Fruit fly (Drosophila melanogaster): ENCODE results near the gene wol.
A peak's percentile ranks its signal among the peaks of the same experiment; 100 is the strongest.

The wol gene

dm6 chr2L:8270916-8271315 is 31.9 kb downstream of the wol start:
- TF ChIP-seq CG10348 (GFP tag; IDR thresholded peaks at IDR 0.05): no peak
- peak; percentile 88 for TF ChIP-seq CG4496 (GFP tag; IDR thresholded peaks at IDR 0.05)
- peak; percentile 79 for TF ChIP-seq CG14655 (GFP tag; optimal IDR thresholded peaks at IDR 0.05)
- TF ChIP-seq CG32121 (GFP tag; IDR thresholded peaks at IDR 0.05): peak; percentile 78
- no peak for TF ChIP-seq EcR (GFP tag; optimal IDR thresholded peaks at IDR 0.05)
- peak; percentile 4 for TF ChIP-seq D1 (tag; optimal IDR thresholded peaks at IDR 0.05)
- 0 out of 2 replicates have a peak, but pooled peaks have one; percentile 6 for TF ChIP-seq rn (GFP tag; IDR thresholded peaks at IDR 0.05)
- peak; percentile 83; the same call in 2 of the 3 replicates for TF ChIP-seq fd96Ca (GFP tag; IDR thresholded peaks at IDR 0.05)
- peak; percentile 57 for TF ChIP-seq CG34367 (tag; optimal IDR thresholded peaks at IDR 0.05)
- TF ChIP-seq CG9948 (tag; optimal IDR thresholded peaks at IDR 0.05): peak; percentile 71
- no peak for TF ChIP-seq gl (tag; optimal IDR thresholded peaks at IDR 0.05)
- peak; percentile 60 for TF ChIP-seq CG8159 (tag; optimal IDR thresholded peaks at IDR 0.05)
- TF ChIP-seq Pif1A (GFP tag; optimal IDR thresholded peaks at IDR 0.05): peak; percentile 71
- peak; percentile 77 for TF ChIP-seq CG8301 (tag; optimal IDR thresholded peaks at IDR 0.05)
- TF ChIP-seq CG12605 (GFP tag; IDR thresholded peaks at IDR 0.05): peak; percentile 73
- peak; percentile 57 for TF ChIP-seq CG15710 (tag; optimal IDR thresholded peaks at IDR 0.05)
- TF ChIP-seq CG13204 (GFP tag; optimal IDR thresholded peaks at IDR 0.05): no peak
- TF ChIP-seq CG17806 (tag; optimal IDR thresholded peaks at IDR 0.05): peak; percentile 70
- no peak for TF ChIP-seq Snoo (tag; optimal IDR thresholded peaks at IDR 0.05)
- peak; percentile 83 for TF ChIP-seq Ets98B (GFP tag; IDR thresholded peaks at IDR 0.05)
- TF ChIP-seq Pif1B (GFP tag; optimal IDR thresholded peaks at IDR 0.05): peak; percentile 67

DNA sequence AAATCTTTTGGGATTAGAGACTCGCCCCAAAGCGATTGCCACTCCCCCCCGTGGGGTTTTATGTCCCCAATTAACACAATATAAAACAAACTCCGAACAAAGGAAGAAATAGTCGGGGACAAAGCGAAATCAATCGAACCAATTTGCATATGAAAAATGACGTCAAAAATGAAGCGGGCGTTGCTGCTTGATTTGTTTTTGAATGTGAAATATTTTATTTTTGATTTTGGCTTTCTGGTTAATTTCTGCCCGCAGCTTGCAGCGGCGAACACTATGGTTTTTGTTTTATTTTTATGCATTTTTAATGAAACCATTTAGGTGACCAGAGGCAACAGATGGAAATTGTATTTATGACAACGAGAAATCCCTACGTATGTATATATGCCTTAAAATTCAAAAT is 34.1 kb downstream of the wol start:
- TF ChIP-seq Ets98B (GFP tag; IDR thresholded peaks at IDR 0.05): no peak
- no peak for TF ChIP-seq fd96Ca (GFP tag; IDR thresholded peaks at IDR 0.05)
- TF ChIP-seq CG8301 (tag; optimal IDR thresholded peaks at IDR 0.05): no peak
- no peak for TF ChIP-seq CG9948 (tag; optimal IDR thresholded peaks at IDR 0.05)

dm6 chr2L:8266670-8267435 is 35.9 kb downstream of the wol start:
- no peak for TF ChIP-seq CG4496 (GFP tag; IDR thresholded peaks at IDR 0.05)
- peak; percentile 50; the same call in 1 of the 2 replicates for TF ChIP-seq CG12605 (GFP tag; IDR thresholded peaks at IDR 0.05)
- TF ChIP-seq Snoo (tag; optimal IDR thresholded peaks at IDR 0.05): no peak

DNA sequence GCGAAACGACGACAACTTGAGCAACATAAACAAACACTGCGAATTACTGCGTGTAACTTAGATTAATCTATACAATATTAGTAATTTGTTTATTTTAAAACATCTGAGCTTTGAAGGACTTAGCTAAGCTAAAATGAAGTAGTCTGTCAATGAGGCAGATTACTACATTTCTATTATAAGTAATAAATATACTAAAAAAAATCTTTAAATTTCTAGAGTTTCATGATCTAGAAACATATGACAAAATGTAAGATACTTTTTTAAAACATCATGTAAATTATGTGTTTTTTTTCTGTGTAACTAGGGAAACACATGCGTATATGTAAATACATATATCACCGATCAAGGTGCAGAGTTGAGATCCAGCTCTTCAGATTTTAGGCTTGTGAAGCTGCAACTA is 36.6 kb downstream of the wol start:
- peak; percentile 64 for TF ChIP-seq gl (tag; optimal IDR thresholded peaks at IDR 0.05)
- TF ChIP-seq CG13204 (GFP tag; optimal IDR thresholded peaks at IDR 0.05): peak; percentile 51
- peak; percentile 85 for TF ChIP-seq CG32121 (GFP tag; IDR thresholded peaks at IDR 0.05)
- peak; percentile 70 for TF ChIP-seq CG34367 (tag; optimal IDR thresholded peaks at IDR 0.05)
- peak; percentile 75 for TF ChIP-seq D1 (tag; optimal IDR thresholded peaks at IDR 0.05)
- TF ChIP-seq CG10348 (GFP tag; IDR thresholded peaks at IDR 0.05): no peak
- peak; percentile 78 for TF ChIP-seq Ets98B (GFP tag; IDR thresholded peaks at IDR 0.05)
- peak; percentile 77 for TF ChIP-seq CG12605 (GFP tag; IDR thresholded peaks at IDR 0.05)
- TF ChIP-seq CG8301 (tag; optimal IDR thresholded peaks at IDR 0.05): peak; percentile 79
- peak; percentile 83 for TF ChIP-seq CG4496 (GFP tag; IDR thresholded peaks at IDR 0.05)
- TF ChIP-seq fd96Ca (GFP tag; IDR thresholded peaks at IDR 0.05): no peak
- peak; percentile 34 for TF ChIP-seq Snoo (tag; optimal IDR thresholded peaks at IDR 0.05)
- peak; percentile 93 for TF ChIP-seq CG8159 (tag; optimal IDR thresholded peaks at IDR 0.05)
- TF ChIP-seq Pif1B (GFP tag; optimal IDR thresholded peaks at IDR 0.05): peak; percentile 32
- peak; percentile 90 for TF ChIP-seq CG17806 (tag; optimal IDR thresholded peaks at IDR 0.05)
- TF ChIP-seq CG15710 (tag; optimal IDR thresholded peaks at IDR 0.05): peak; percentile 89
- TF ChIP-seq CG14655 (GFP tag; optimal IDR thresholded peaks at IDR 0.05): peak; percentile 80
- peak; percentile 80 for TF ChIP-seq CG9948 (tag; optimal IDR thresholded peaks at IDR 0.05)
- TF ChIP-seq EcR (GFP tag; optimal IDR thresholded peaks at IDR 0.05): no peak
- TF ChIP-seq rn (GFP tag; IDR thresholded peaks at IDR 0.05): 0 out of 2 replicates have a peak, but pooled peaks have one; percentile 18
- TF ChIP-seq Pif1A (GFP tag; optimal IDR thresholded peaks at IDR 0.05): peak; percentile 35

- TF ChIP-seq CG4496 (GFP tag; IDR thresholded peaks at IDR 0.05) (no peak), EcR (GFP tag; optimal IDR thresholded peaks at IDR 0.05) (no peak), Ets98B (GFP tag; IDR thresholded peaks at IDR 0.05) (no peak), CG14655 (GFP tag; optimal IDR thresholded peaks at IDR 0.05) (no peak), CG8159 (tag; optimal IDR thresholded peaks at IDR 0.05) (no peak), CG32121 (GFP tag; IDR thresholded peaks at IDR 0.05) (no peak), Pif1B (GFP tag; optimal IDR thresholded peaks at IDR 0.05) (no peak), Snoo (tag; optimal IDR thresholded peaks at IDR 0.05) (no peak), CG12605 (GFP tag; IDR thresholded peaks at IDR 0.05) (no peak), CG34367 (tag; optimal IDR thresholded peaks at IDR 0.05) (no peak), CG15710 (tag; optimal IDR thresholded peaks at IDR 0.05) (no peak), CG8301 (tag; optimal IDR thresholded peaks at IDR 0.05) (no peak), CG13204 (GFP tag; optimal IDR thresholded peaks at IDR 0.05) (no peak), D1 (tag; optimal IDR thresholded peaks at IDR 0.05) (no peak), rn (GFP tag; IDR thresholded peaks at IDR 0.05) (no peak), CG9948 (tag; optimal IDR thresholded peaks at IDR 0.05) (no peak)
Measured at dm6 chr2L:8257401-8258266, 45.2 kb downstream of the wol start, which contains the start of gene CG8086. TSS of gene CG8086 (minus strand) at chr2L:8257502.
